Worm (Caenorhabditis elegans) whole organism, L1 larva: ENCODE measurements around the gene col-172.

Source experiments
- C04F5.9 ChIP-seq: sonication (generic microtip); optimal IDR thresholded peaks from 2 replicates; lab custom pipeline; 2016; ENCODE audit warnings: missing genetic modification characterization, missing compliant biosample characterization
- ama-1 ChIP-seq: fragments of 150-350 bp; optimal IDR thresholded peaks from 2 replicates; lab custom pipeline; 2014
- blmp-1 ChIP-seq: fragments of 150-350 bp; optimal IDR thresholded peaks from 2 replicates; lab custom pipeline; 2014; ENCODE audit warnings: missing biosample characterization, missing genetic modification characterization
- ceh-88 ChIP-seq: fragments of 200-800 bp; sonication (Bioruptor generic); IDR thresholded peaks from 2 replicates; pipeline ENCODE4 v1.3.6; 2022; ENCODE audit warnings: missing genetic modification characterization, missing compliant biosample characterization
- dsc-1 ChIP-seq: sonication (generic microtip); optimal IDR thresholded peaks from 2 replicates; lab custom pipeline; 2016; ENCODE audit warnings: mild to moderate bottlenecking, missing genetic modification characterization, missing compliant biosample characterization
- efl-1 ChIP-seq, 4 experiments: fragments of 150-350 bp; optimal IDR thresholded peaks in 3 of 4; peaks in 1 of 4; 1 replicate in 1 of 4; 2 replicates in 3 of 4; lab custom pipeline; 2014; ENCODE audit warnings: missing biosample characterization in 2 of 4, missing genetic modification characterization in 2 of 4, missing genetic modification reagents in 2 of 4
- egl-13 ChIP-seq: sonication (generic microtip); optimal IDR thresholded peaks from 2 replicates; lab custom pipeline; 2016; ENCODE audit warnings: missing genotype, missing genetic modification reagents, missing genetic modification characterization, missing compliant biosample characterization
- elt-2 ChIP-seq: sonication (generic microtip); optimal IDR thresholded peaks from 2 replicates; lab custom pipeline; 2016; ENCODE audit warnings: missing genetic modification characterization, mild to moderate bottlenecking, inconsistent platforms, missing compliant biosample characterization, missing genetic modification reagents
- ets-5 ChIP-seq: fragments of 200-800 bp; sonication (Bioruptor generic); IDR thresholded peaks from 2 replicates; pipeline ENCODE4 v1.3.6; 2022; ENCODE audit warnings: missing genetic modification characterization, missing compliant biosample characterization
- fkh-8 ChIP-seq: sonication (generic microtip); optimal IDR thresholded peaks from 2 replicates; lab custom pipeline; 2016; ENCODE audit warnings: mild to moderate bottlenecking, missing genetic modification characterization, missing compliant biosample characterization
- grh-1 ChIP-seq: fragments of 200-800 bp; sonication (Bioruptor generic); IDR thresholded peaks from 2 replicates; pipeline ENCODE4 v1.3.6; 2022; ENCODE audit warnings: missing genetic modification reagents, missing genetic modification characterization, missing compliant biosample characterization
- hlh-4 ChIP-seq: sonication (generic microtip); optimal IDR thresholded peaks from 2 replicates; lab custom pipeline; 2016; ENCODE audit warnings: mild to moderate bottlenecking, missing genetic modification characterization, missing compliant biosample characterization
- jun-1 ChIP-seq: fragments of 150-350 bp; optimal IDR thresholded peaks from 2 replicates; lab custom pipeline; 2014; ENCODE audit warnings: missing biosample characterization, missing genetic modification reagents, missing genetic modification characterization
- lin-14 ChIP-seq: fragments of 200-800 bp; sonication (Bioruptor generic); optimal IDR thresholded peaks from 2 replicates; lab custom pipeline; 2018; ENCODE audit warnings: mild to moderate bottlenecking, missing genetic modification characterization, moderate library complexity, missing compliant biosample characterization
- lin-35 ChIP-seq, 2 experiments: fragments of 150-350 bp; optimal IDR thresholded peaks; 2 replicates each; lab custom pipeline; 2014; ENCODE audit warnings: missing biosample characterization in 2 of 2, missing genetic modification characterization in 2 of 2, missing genetic modification reagents in 2 of 2
- lin-39 ChIP-seq: fragments of 150-350 bp; optimal IDR thresholded peaks from 2 replicates; lab custom pipeline; 2014; ENCODE audit warnings: missing biosample characterization, missing genetic modification reagents, missing genetic modification characterization
- mdl-1 ChIP-seq, 2 experiments: fragments of 150-350 bp; optimal IDR thresholded peaks; 2 replicates each; lab custom pipeline; 2014 to 2017; ENCODE audit warnings: missing biosample characterization in 2 of 2, missing genetic modification characterization in 2 of 2, inconsistent platforms in 1 of 2
- nhr-12 ChIP-seq: sonication (generic microtip); optimal IDR thresholded peaks from 2 replicates; lab custom pipeline; 2017; ENCODE audit warnings: missing biosample characterization, missing genetic modification characterization
- nhr-20 ChIP-seq: sonication (generic microtip); optimal IDR thresholded peaks from 2 replicates; lab custom pipeline; 2016; ENCODE audit warnings: mild to moderate bottlenecking, missing genetic modification characterization, missing compliant biosample characterization
- nhr-71 ChIP-seq: sonication (generic microtip); optimal IDR thresholded peaks from 2 replicates; lab custom pipeline; 2016; ENCODE audit warnings: mild to moderate bottlenecking, missing genetic modification characterization, moderate library complexity, missing compliant biosample characterization
- nhr-85 ChIP-seq: sonication (generic microtip); peaks from one replicate; lab custom pipeline; 2016; ENCODE audit warnings: missing genetic modification characterization, inconsistent platforms, missing compliant biosample characterization
- nhr-90 ChIP-seq: sonication (generic microtip); optimal IDR thresholded peaks from 2 replicates; lab custom pipeline; 2016; ENCODE audit warnings: mild to moderate bottlenecking, missing genetic modification characterization, missing compliant biosample characterization; ENCODE audit not compliant: poor library complexity
- skn-1 ChIP-seq: fragments of 150-350 bp; optimal IDR thresholded peaks from 2 replicates; lab custom pipeline; 2014; ENCODE audit warnings: missing biosample characterization, missing genetic modification characterization
- snu-23 ChIP-seq: sonication (generic microtip); optimal IDR thresholded peaks from 2 replicates; lab custom pipeline; 2016; ENCODE audit warnings: missing genetic modification characterization, missing compliant biosample characterization
- sup-37 ChIP-seq: fragments of 200-800 bp; sonication (Bioruptor generic); optimal IDR thresholded peaks from 2 replicates; lab custom pipeline; 2018; ENCODE audit warnings: mild to moderate bottlenecking, missing genetic modification characterization, missing compliant biosample characterization
- unc-130 ChIP-seq: fragments of 150-350 bp; optimal IDR thresholded peaks from 2 replicates; lab custom pipeline; 2017; ENCODE audit warnings: missing biosample characterization, missing genetic modification characterization, inconsistent platforms
- vab-15 ChIP-seq: sonication (generic microtip); optimal IDR thresholded peaks from 2 replicates; lab custom pipeline; 2017; ENCODE audit warnings: missing genotype, mild to moderate bottlenecking, missing genetic modification characterization, missing compliant biosample characterization
- ztf-11 ChIP-seq, 2 experiments: sonication (generic microtip); optimal IDR thresholded peaks; 2 replicates each; lab custom pipeline; 2016 to 2017; ENCODE audit warnings: missing genetic modification characterization in 2 of 2, missing biosample characterization in 1 of 2, missing compliant biosample characterization in 1 of 2
- ztf-4 ChIP-seq: fragments of 150-350 bp; optimal IDR thresholded peaks from 2 replicates; lab custom pipeline; 2014; ENCODE audit warnings: missing biosample characterization, missing genetic modification characterization

col-172 gene

ce11 chrX:6665129-6665858, 7.3 kb upstream of the col-172 start:
- peak in 1 of 2 experiments; percentile 23 for TF ChIP-seq lin-35 (GFP tag; optimal IDR thresholded peaks at IDR 0.05; lab: Kevin White, UChicago)
- no peak for TF ChIP-seq snu-23 (GFP tag; lab: Kevin White, UChicago)
- peak; percentile 17 for TF ChIP-seq nhr-90
- peak; percentile 27 for TF ChIP-seq elt-2
- TF ChIP-seq grh-1 (GFP tag; lab: Robert Waterston, UW) = no peak
- TF ChIP-seq nhr-20 = peak; percentile 16
- peak; percentile 12 for TF ChIP-seq fkh-8 (tag; lab: Kevin White, UChicago)
- TF ChIP-seq egl-13 (tag; lab: Kevin White, UChicago) = no peak
- TF ChIP-seq skn-1 (tag; lab: Kevin White, UChicago) = no peak
- TF ChIP-seq mdl-1 (tag; optimal IDR thresholded peaks at IDR 0.05; lab: Kevin White, UChicago) = peak in 1 of 2 experiments; percentile 1
- peak; percentile 46 for TF ChIP-seq dsc-1 (tag; lab: Kevin White, UChicago)
- TF ChIP-seq nhr-85 (tag; lab: Kevin White, UChicago) = no peak
- peak; percentile 42 for TF ChIP-seq nhr-71 (tag; lab: Kevin White, UChicago)
- TF ChIP-seq unc-130 = no peak
- TF ChIP-seq, all 84 proteins: peak for 8

- no peak for TF ChIP-seq sup-37 (GFP tag; lab: Kevin White, UChicago)
- no peak for TF ChIP-seq ama-1 (lab: Kevin White, UChicago)
- no peak for TF ChIP-seq lin-39 (tag; lab: Kevin White, UChicago)
- TF ChIP-seq snu-23 (GFP tag; lab: Kevin White, UChicago) = no peak
- peak; percentile 22 for TF ChIP-seq elt-2
- no peak for TF ChIP-seq hlh-4 (tag; lab: Kevin White, UChicago)
These were observed 5.2 kb upstream of the col-172 start for ce11 chrX:6667468-6667867.

- no peak for TF ChIP-seq jun-1 (tag; lab: Kevin White, UChicago)
- TF ChIP-seq efl-1 (optimal IDR thresholded peaks at IDR 0.05; lab: Kevin White, UChicago) = no peak
- peak in 1 of 2 experiments; percentile 37 for TF ChIP-seq efl-1 (GFP tag; optimal IDR thresholded peaks at IDR 0.05 in 1 of 2; lab: Kevin White, UChicago)
- TF ChIP-seq vab-15 (tag; lab: Kevin White, UChicago) = no peak
- TF ChIP-seq nhr-85 (tag; lab: Kevin White, UChicago) = no peak
- TF ChIP-seq ztf-4 (tag; lab: Kevin White, UChicago) = no peak
These were observed 3.7 kb upstream of the col-172 start, which contains the start of gene nhr-137 for ce11 chrX:6668911-6669310. TSS of gene nhr-137 (minus strand) at chrX:6669011.

DNA sequence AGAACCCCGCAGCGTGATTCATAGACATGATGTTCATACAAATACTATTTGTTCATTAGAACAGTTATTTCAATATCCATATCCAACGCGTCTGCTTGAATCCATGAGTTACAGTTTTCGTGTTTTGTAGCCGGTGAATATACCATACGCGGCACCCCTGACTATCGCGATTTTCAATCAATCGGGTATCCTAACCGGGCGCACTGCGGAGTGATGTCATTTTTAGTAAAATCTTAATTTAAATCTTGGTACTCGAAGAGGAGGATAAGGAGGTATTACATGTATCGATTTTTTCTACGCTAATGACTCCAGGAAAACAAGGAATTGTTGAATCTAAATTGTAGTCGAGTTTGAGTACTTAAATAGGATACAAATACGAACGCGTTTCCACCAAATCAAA, 3.3 kb upstream of the col-172 start:
- TF ChIP-seq ets-5 (no peak), blmp-1 (tag; lab: Kevin White, UChicago) (peak; percentile 12), nhr-85 (tag; lab: Kevin White, UChicago) (peak; percentile 83)

- TF ChIP-seq lin-14 (GFP tag; lab: Kevin White, UChicago) = peak; percentile 17
- peak; percentile 48 for TF ChIP-seq nhr-85 (tag; lab: Kevin White, UChicago)
- TF ChIP-seq C04F5.9 (tag; lab: Kevin White, UChicago) = no peak
- TF ChIP-seq efl-1 (optimal IDR thresholded peaks at IDR 0.05; lab: Kevin White, UChicago) = no peak
- TF ChIP-seq efl-1 (GFP tag; optimal IDR thresholded peaks at IDR 0.05 in 1 of 2; lab: Kevin White, UChicago) = peak in 1 of 2 experiments; percentile 6
- peak; percentile 44 for TF ChIP-seq blmp-1 (tag; lab: Kevin White, UChicago)
These were observed 902 bp upstream of the col-172 start for ce11 chrX:6671717-6672116.

- no peak for TF ChIP-seq nhr-12 (tag; lab: Kevin White, UChicago)
- peak; percentile 18 for TF ChIP-seq elt-2
- TF ChIP-seq lin-35 (GFP tag; optimal IDR thresholded peaks at IDR 0.05; lab: Kevin White, UChicago) = no peak
- TF ChIP-seq ceh-88 (GFP tag; lab: Robert Waterston, UW) = no peak
- no peak for TF ChIP-seq ztf-11 (tag; optimal IDR thresholded peaks at IDR 0.05; lab: Kevin White, UChicago)
These were observed 1.8 kb downstream of the col-172 start, which contains the start of gene F38B6.4 for ce11 chrX:6674333-6674919. TSS of gene F38B6.4 (plus strand) at chrX:6674869.
